Worm (Caenorhabditis elegans): ENCODE measurements around the gene C01G12.13.
A peak's percentile ranks its signal among the peaks of the same experiment; 100 is the strongest.

C01G12.13 gene

ce11 chrII:14599284-14599862, 22.8 kb downstream of the C01G12.13 start:
- TF ChIP-seq ets-4 (tag; optimal IDR thresholded peaks at IDR 0.05) (no peak), npax-4 (tag; optimal IDR thresholded peaks at IDR 0.05) (no peak), T23F11.4 (GFP tag; optimal IDR thresholded peaks at IDR 0.05) (no peak)

DNA sequence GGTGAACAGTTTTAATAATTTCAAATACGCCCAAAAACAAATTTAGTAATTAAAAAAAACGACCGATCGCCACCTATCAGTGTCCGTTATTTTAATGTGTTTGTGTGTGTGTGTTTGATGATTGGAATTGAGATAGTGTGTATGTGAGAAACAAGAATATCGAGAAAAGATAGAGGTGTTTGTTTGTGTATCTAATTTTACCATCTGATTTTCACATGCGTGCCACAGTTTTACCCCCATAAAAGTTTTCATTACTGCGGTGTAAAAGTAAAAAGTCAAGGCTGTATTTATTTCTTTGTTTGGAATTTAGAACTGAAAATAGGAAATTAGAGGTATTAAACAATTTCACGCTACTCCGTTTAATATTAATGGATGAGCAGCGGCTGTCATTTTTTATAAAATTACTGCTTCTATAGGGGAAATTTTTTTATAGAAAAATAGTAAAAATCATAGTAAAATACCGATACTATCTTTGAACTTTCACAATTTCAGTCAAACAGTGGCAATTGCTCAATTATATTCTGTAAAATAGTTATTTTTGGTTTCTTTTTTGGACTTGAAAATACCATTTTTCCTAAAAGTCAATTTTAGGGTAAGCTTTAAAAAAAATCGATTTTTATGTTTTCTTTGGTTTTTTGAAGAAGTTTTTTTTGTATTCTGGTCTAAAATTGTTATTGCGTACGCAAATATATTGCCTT, 23.6 kb downstream of the C01G12.13 start:
- TF ChIP-seq fax-1 (tag; optimal IDR thresholded peaks at IDR 0.05) (no peak), hlh-15 (tag; optimal IDR thresholded peaks at IDR 0.05) (no peak), elt-2 (tag; optimal IDR thresholded peaks at IDR 0.05) (peak; percentile 25), ceh-24 (tag; optimal IDR thresholded peaks at IDR 0.05) (no peak)

DNA sequence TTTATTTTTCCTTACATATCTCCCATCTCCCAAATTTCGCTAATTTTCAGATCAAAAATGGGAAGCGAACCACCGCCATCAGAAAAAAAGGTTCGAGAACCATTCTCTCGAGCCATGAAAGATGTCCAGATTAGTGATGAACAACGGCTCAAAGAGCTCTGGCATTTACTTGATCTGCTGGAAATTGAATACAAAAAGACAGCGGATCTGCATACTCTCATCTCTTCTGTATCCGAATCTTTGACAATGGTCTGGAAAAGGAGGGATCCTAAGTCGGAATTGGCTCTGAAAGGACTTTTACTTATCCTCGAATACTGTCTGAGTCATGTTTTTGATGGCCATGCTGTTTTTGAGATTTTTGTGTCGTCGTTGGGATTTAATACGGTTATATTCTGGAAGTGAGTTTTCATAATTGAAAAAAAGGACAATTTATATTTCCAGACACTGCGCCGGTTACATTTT, 24.4 kb downstream of the C01G12.13 start, which contains the start of gene tps-2:
Gene tps-2 (plus strand): TSS at position 51 of the 462 bp plus-strand sequence.
- TF ChIP-seq ceh-18 (tag; optimal IDR thresholded peaks at IDR 0.05) (no peak), ceh-9 (tag; optimal IDR thresholded peaks at IDR 0.05) (no peak), elt-4 (tag; optimal IDR thresholded peaks at IDR 0.05) (no peak), lin-11 (tag; optimal IDR thresholded peaks at IDR 0.05) (no peak), ztf-16 (tag; optimal IDR thresholded peaks at IDR 0.05) (no peak), sox-2 (GFP tag; IDR thresholded peaks at IDR 0.05) (no peak), ref-2 (tag; optimal IDR thresholded peaks at IDR 0.05) (no peak), ceh-2 (tag; optimal IDR thresholded peaks at IDR 0.05) (no peak), mec-3 (tag; optimal IDR thresholded peaks at IDR 0.05; ENCODE audit: borderline replicate concordance) (no peak), C38D4.7 (GFP tag; optimal IDR thresholded peaks at IDR 0.05) (no peak), odd-2 (tag; optimal IDR thresholded peaks at IDR 0.05) (no peak), C08G9.2 (tag; optimal IDR thresholded peaks at IDR 0.05) (no peak), zip-5 (tag; optimal IDR thresholded peaks at IDR 0.05) (no peak), T23F11.4 (GFP tag; optimal IDR thresholded peaks at IDR 0.05) (no peak), ceh-34 (tag; optimal IDR thresholded peaks at IDR 0.05) (no peak), syd-9 (tag; optimal IDR thresholded peaks at IDR 0.05) (no peak), ama-1 (optimal IDR thresholded peaks at IDR 0.05) (no peak), ceh-19 (GFP tag; optimal IDR thresholded peaks at IDR 0.05) (no peak), ceh-30 (tag; optimal IDR thresholded peaks at IDR 0.05) (no peak), fkh-6 (tag; optimal IDR thresholded peaks at IDR 0.05) (no peak)

DNA sequence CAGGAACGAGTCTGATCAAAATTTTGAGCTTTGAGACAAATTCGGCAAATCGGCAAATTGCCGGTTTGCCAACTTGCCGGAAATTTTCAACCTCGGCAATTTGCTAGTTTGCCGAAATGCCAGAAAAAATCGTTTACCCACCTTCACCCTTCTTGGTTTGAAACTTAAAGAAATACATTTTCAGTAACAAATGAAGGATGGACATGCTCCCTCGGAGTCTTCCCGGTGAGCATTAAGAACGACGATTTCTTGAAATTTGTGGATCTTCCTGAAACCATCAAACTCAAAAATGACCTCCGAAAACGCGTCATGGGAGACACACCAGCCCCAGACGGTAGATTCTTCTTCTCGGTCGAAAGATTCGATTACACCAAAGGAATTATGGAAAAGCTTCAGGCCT, 26.2 kb downstream of the C01G12.13 start:
- TF ChIP-seq pros-1 (tag; optimal IDR thresholded peaks at IDR 0.05) = no peak
- TF ChIP-seq ceh-14 (tag; optimal IDR thresholded peaks at IDR 0.05) = no peak
- TF ChIP-seq elt-2 (tag; optimal IDR thresholded peaks at IDR 0.05) = no peak
- TF ChIP-seq ref-2 (tag; optimal IDR thresholded peaks at IDR 0.05) = no peak
- no peak for TF ChIP-seq tbx-2 (tag; optimal IDR thresholded peaks at IDR 0.05)
- no peak for TF ChIP-seq gmeb-2 (tag; optimal IDR thresholded peaks at IDR 0.05)

ce11 chrII:14604261-14604660, 27.7 kb downstream of the C01G12.13 start:
- TF ChIP-seq che-1 (tag; optimal IDR thresholded peaks at IDR 0.05) (no peak), ztf-16 (tag; optimal IDR thresholded peaks at IDR 0.05) (no peak), fkh-6 (tag; optimal IDR thresholded peaks at IDR 0.05) (no peak), pha-2 (tag; optimal IDR thresholded peaks at IDR 0.05) (no peak), fkh-10 (GFP tag; optimal IDR thresholded peaks at IDR 0.05) (no peak), lin-11 (tag; optimal IDR thresholded peaks at IDR 0.05) (no peak), ref-2 (tag; optimal IDR thresholded peaks at IDR 0.05) (no peak), pat-9 (tag; optimal IDR thresholded peaks at IDR 0.05) (no peak), ceh-2 (tag; optimal IDR thresholded peaks at IDR 0.05) (no peak), pag-3 (tag; optimal IDR thresholded peaks at IDR 0.05; ENCODE audit: borderline replicate concordance) (no peak)

Measured in whole organism, late embryonic.